Worm (Caenorhabditis elegans) whole organism, midembryonic: ENCODE measurements around the gene tag-329.

Experiments used
- T22C8.4 ChIP-seq: fragments of 200-800 bp; sonication (Bioruptor generic); IDR thresholded peaks from 2 replicates; pipeline ENCODE4 v1.3.6; 2022; ENCODE audit warnings: missing genetic modification characterization, missing compliant biosample characterization
- flt-1 ChIP-seq: fragments of 200-800 bp; sonication (Bioruptor generic); IDR thresholded peaks from 2 replicates; pipeline ENCODE4 v1.3.6; 2022; ENCODE audit warnings: missing genetic modification characterization, missing compliant biosample characterization
- med-1 ChIP-seq: sonication (generic microtip); optimal IDR thresholded peaks from 2 replicates; lab custom pipeline; 2017; ENCODE audit warnings: missing genetic modification characterization, mild to moderate bottlenecking, missing compliant biosample characterization, antibody characterized with exemption, missing genetic modification reagents; ENCODE audit not compliant: insufficient read depth
- tab-1 ChIP-seq: fragments of 200-800 bp; sonication (Bioruptor generic); IDR thresholded peaks from 2 replicates; pipeline ENCODE4 v1.3.6; 2022; ENCODE audit warnings: missing genetic modification characterization, missing compliant biosample characterization
- ztf-23 ChIP-seq: fragments of 200-800 bp; sonication (Bioruptor generic); IDR thresholded peaks from 2 replicates; pipeline ENCODE4 v1.3.6; 2022; ENCODE audit warnings: missing genetic modification reagents, missing genetic modification characterization, missing compliant biosample characterization

DNA sequence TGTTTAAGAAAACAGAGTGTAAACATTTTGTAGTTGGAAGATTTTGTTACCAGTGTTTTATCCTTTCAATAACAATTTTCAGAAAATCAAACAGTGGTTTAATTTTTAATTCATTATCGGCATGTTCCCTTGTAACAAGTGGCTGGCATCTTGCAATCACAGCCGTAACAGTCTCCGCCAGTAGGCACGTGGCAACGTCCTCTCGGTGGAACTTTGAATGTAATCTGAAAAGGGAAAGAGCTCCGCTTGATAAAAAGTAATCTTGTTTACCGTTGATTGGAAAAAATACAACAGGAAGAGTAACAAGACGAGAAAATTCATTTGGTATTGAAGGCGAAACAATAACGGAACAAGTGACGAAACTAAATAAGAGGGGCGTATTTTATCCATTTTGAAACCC is 45.3 kb upstream of the tag-329 start, which contains the start of gene K06A4.10:
- TF ChIP-seq tab-1 (GFP tag; lab: Robert Waterston, UW): no peak
- TF ChIP-seq med-1: no peak
- TF ChIP-seq flt-1: no peak
- no peak for TF ChIP-seq ztf-23 (GFP tag; lab: Robert Waterston, UW)
- TF ChIP-seq T22C8.4 (GFP tag; lab: Robert Waterston, UW): no peak
